Worm (Caenorhabditis elegans) whole organism, early embryonic: ENCODE data around the gene F46G10.1.

ENCODE experiments used
- B0310.2 ChIP-seq: sonication (generic microtip); optimal IDR thresholded peaks from 2 replicates; lab custom pipeline; 2016; ENCODE audit warnings: mild to moderate bottlenecking, missing genetic modification characterization, missing compliant biosample characterization
- F13C5.2 ChIP-seq: sonication (generic microtip); optimal IDR thresholded peaks from 2 replicates; lab custom pipeline; 2017; ENCODE audit warnings: mild to moderate bottlenecking, missing genetic modification characterization, inconsistent platforms, missing compliant biosample characterization
- ama-1 ChIP-seq: fragments of 150-350 bp; optimal IDR thresholded peaks from 2 replicates; lab custom pipeline; 2014
- flt-1 ChIP-seq: fragments of 200-800 bp; sonication (Bioruptor generic); IDR thresholded peaks from 2 replicates; pipeline ENCODE4 v1.3.6; 2022; ENCODE audit warnings: missing genetic modification characterization, missing compliant biosample characterization
- pes-1 ChIP-seq: fragments of 200-800 bp; sonication (Bioruptor generic); IDR thresholded peaks from 2 replicates; pipeline ENCODE4 v1.3.6; 2022; ENCODE audit warnings: missing genetic modification reagents, missing genetic modification characterization, missing compliant biosample characterization
- sea-1 ChIP-seq: fragments of 200-800 bp; sonication (Bioruptor generic); conservative IDR thresholded peaks from 2 replicates; pipeline ENCODE4 v1.3.6; 2022; ENCODE audit warnings: missing genetic modification characterization, missing compliant biosample characterization
- tbx-37 ChIP-seq: fragments of 200-800 bp; sonication (Bioruptor generic); conservative IDR thresholded peaks from 2 replicates; pipeline ENCODE4 v1.3.6; 2022; ENCODE audit warnings: missing genetic modification reagents, missing genetic modification characterization, missing compliant biosample characterization

- TF ChIP-seq sea-1 (GFP tag; lab: Robert Waterston, UW) = no peak
- TF ChIP-seq ama-1 (lab: Kevin White, UChicago) = no peak
- no peak for TF ChIP-seq flt-1 (GFP tag; lab: Robert Waterston, UW)
- no peak for TF ChIP-seq F13C5.2
- TF ChIP-seq B0310.2 (tag; lab: Kevin White, UChicago) = no peak
- no peak for TF ChIP-seq pes-1 (GFP tag; lab: Robert Waterston, UW)
- no peak for TF ChIP-seq tbx-37 (GFP tag; lab: Robert Waterston, UW)
Observed at ce11 chrX:13358573-13358972, 47.0 kb upstream of the F46G10.1 start.
